Fruit fly (Drosophila melanogaster): ENCODE results near the gene CG31268.

CG31268 gene

dm6 chr3R:17052465-17053149 is 21.0 kb downstream of the CG31268 start:
- no peak for TF ChIP-seq CG17801 (GFP tag; optimal IDR thresholded peaks at IDR 0.05; ENCODE audit: partially characterized antibody)

DNA sequence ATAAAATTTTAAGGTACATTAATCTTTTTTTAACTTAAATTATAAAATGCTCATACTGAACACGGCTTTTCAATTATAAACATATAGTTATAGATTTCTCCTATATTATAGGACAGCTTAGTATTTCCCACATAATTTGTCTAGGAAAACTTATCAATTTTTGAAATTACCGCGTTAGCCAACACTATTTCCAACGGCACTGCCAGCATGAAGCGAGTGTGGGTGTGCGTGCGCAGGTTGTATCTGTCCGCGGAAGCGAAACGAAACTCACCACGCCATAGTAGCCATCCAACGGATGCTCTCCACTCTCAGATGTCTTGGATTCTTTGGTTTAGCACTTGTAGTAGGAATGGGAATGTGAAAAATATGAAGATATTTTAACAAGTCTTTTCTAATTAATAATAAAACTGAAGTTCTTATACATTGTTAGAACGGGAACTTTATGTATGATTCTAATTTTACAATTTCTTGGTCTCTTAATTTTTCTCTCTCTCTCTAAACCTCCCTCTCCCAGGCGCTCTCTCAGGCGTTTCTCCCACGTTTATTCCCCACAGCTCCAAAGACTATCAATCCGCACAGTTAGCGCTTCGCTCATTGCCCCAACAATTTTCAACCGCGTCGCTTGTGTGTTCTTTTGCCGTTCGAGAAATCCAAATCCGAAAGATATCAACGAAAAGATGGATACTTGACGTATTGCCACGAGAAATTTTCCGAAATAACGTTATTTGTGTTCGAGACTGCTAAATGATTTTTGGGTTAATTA is 22.0 kb downstream of the CG31268 start, which contains the start of gene Dad:
TSS of gene Dad (plus strand) at position 593 of the 763 bp plus-strand sequence.
- TF ChIP-seq CG17801 (GFP tag; optimal IDR thresholded peaks at IDR 0.05; ENCODE audit: partially characterized antibody): peak; percentile 23

DNA sequence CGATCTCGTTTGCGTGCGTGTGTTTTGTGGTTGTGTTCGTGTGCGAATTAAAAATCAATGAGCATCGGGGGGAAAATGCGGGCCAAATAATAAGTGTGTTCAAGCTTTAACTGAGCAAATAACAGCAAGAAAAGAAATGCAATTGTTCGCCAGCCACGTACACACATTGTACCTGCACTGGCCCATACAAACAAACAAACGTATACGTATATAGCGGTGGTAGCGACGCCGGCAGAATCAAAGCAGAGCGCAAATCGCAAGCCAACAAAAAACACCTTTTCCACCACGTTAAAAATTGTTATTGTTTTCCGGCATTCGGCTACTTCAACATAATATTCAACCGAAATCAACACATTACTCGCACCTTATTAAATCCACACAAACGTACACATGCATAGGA is 22.9 kb downstream of the CG31268 start:
- TF ChIP-seq CG17801 (GFP tag; optimal IDR thresholded peaks at IDR 0.05; ENCODE audit: partially characterized antibody): no peak

DNA sequence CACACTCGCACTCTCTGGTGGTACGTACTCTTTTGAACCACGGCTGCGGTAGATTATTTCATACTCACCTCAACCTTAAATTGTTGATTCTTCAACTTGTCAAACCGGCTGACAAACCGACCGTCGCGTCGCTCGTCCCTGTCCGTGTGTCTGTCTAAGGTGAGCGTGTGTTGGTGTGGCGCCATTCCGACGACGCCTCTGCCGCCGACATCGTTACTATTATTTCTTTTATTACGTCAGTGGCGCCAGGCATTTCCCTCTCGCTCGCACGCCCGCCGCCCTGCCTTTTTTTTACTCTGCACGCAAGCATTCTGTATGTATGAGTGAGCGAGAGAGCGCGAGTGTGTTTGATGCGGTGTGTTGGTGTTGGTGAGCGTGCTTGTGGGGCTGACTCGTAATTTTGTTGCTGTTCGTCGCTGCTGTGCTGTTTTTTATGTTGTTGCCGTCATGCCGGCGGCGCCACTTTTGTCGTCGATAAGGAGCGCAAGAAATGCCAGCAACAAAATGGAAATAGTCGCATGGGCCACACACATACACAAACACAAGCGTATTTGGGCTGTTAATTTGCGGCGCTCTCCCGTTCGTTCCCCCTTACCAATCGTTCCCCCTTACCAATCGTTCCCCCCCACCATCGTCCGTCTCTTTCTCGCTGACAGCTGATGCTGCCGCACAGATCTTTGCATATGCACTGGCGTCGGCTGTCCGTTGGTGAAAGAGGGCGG is 24.7 kb downstream of the CG31268 start:
- peak; percentile 32 for TF ChIP-seq CG17801 (GFP tag; optimal IDR thresholded peaks at IDR 0.05; ENCODE audit: partially characterized antibody)

DNA sequence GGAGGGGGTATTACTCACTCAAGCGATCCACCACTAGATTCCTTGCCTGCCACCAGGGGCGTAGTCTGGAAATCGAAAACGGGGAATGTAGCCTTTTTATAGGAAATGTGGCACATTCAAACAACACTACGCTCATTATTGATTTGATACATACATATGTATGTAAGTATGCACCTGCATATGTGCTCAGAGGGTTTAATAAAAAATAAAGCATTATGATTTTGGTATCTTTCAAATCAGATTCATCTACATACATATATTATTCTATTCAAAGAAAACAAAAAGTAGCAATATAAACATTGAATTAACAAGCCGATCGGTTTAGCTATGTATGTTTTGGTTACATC is 25.3 kb downstream of the CG31268 start:
- no peak for TF ChIP-seq CG17801 (GFP tag; optimal IDR thresholded peaks at IDR 0.05; ENCODE audit: partially characterized antibody)

DNA sequence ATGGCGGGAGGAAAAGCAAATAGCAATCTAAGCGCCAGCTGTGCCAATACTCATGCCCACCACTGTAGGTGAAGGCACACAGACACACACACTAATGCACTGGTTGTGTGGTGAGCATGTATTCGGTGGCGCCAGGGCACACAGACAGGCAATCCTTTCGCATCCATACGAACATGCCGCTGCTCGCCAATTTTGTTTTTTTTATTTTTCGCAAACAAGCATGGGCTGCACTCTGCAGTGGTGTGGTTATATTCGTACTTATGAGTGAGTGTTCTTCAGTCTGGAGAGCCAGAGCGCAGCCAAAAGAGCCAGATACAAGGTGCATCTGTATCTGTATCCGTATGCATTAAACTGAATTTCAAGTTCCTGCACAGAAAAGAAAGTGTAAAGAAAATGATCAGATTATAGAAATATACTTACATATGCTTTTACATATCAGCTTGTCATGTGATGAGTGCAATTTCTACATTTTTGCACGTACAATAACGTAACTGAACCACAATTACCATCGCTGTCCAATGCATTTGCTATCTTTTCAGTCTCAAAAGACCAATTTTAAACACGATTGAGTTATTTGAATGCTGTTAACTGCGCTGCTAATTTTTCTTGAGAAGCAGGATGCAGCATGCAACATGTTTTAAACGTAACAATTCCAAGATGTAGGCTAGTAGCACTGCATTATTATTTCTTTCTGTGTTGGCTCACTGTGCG is 27.7 kb downstream of the CG31268 start:
- TF ChIP-seq CG17801 (GFP tag; optimal IDR thresholded peaks at IDR 0.05; ENCODE audit: partially characterized antibody): no peak

DNA sequence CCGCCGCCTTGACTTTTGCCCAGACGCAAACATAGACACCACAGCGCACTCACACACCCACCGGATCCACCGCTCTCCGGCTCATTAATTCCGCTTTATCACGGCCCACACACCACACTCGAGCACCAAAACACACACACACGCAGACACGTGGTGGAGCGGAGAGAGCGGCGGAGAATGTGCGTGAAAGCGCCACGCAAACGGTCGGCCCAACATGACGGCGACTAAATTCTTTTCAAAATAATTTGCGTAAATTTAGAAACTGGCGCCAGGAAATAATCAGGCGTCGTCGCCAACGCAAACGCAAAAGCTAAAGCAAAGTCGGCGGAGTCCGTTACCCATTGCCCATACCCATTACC is 28.2 kb downstream of the CG31268 start:
- TF ChIP-seq CG17801 (GFP tag; optimal IDR thresholded peaks at IDR 0.05; ENCODE audit: partially characterized antibody): no peak

DNA sequence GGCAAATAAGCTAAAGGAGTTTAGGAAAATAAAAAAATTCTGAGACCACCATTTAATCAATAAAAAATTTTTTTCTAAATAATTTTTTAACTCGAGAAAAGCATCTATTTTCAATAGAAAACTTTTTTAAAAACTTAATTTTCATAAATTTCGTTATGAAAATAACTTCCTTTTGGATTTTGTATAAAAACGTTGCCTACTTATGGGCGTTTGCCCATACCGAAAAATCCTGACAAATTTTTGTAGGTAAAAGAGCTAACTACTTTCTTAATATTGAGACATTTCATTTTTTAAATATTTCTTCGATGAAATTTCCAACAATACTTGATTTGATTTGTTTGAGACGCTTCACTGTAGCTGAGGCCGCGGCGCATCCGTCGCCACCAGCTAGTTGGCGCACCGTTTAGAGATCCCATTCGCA is 28.7 kb downstream of the CG31268 start:
- TF ChIP-seq CG17801 (GFP tag; optimal IDR thresholded peaks at IDR 0.05; ENCODE audit: partially characterized antibody): no peak

- TF ChIP-seq CG17801 (GFP tag; optimal IDR thresholded peaks at IDR 0.05; ENCODE audit: partially characterized antibody): no peak
Measured at dm6 chr3R:17060809-17061394, 29.3 kb downstream of the CG31268 start.

- TF ChIP-seq CG17801 (GFP tag; optimal IDR thresholded peaks at IDR 0.05; ENCODE audit: partially characterized antibody): no peak
Measured at dm6 chr3R:17061736-17062371, 30.3 kb downstream of the CG31268 start.

- peak; percentile 0 for TF ChIP-seq CG17801 (GFP tag; optimal IDR thresholded peaks at IDR 0.05; ENCODE audit: partially characterized antibody)
Measured at dm6 chr3R:17062705-17063104, 31.1 kb downstream of the CG31268 start.

dm6 chr3R:17063763-17064162 is 32.2 kb downstream of the CG31268 start:
- TF ChIP-seq CG17801 (GFP tag; optimal IDR thresholded peaks at IDR 0.05; ENCODE audit: partially characterized antibody): no peak

DNA sequence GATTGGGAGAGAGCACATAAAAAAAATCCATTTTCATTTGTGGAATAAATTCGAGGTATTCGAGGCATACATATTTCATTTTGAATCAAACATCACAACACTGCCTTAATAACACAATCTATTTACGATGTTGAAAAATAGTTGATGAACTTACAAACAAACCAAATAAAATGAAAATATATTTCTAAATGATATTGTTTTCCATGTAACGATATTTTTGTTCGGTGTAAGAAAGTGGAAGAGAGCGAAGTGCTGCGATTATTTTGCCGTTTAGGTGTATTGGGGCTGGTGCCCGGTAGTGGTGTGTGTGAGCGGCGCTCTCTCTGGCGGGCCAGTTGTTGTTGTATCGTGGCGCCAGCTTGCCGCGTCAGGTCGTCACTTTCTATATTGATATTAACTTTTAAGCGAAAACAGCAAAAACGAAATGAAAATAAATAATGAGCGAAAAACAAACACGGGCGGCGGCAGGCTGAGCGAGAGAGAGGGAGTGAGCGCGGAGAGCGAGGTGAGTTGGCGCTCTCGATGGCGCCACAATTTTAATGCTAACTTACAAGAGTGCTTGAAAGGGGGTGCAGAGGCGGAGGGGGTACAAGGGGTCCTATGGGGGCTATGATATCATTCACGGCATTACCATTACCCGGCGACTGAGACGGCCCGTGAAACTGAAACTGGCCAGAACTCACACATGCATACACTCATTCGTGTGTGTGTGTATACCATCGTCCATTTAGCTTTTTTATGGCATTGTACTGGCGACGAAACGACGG is 33.6 kb downstream of the CG31268 start:
- peak; percentile 85 for TF ChIP-seq CG17801 (GFP tag; optimal IDR thresholded peaks at IDR 0.05; ENCODE audit: partially characterized antibody)

dm6 chr3R:17066077-17066476 is 34.5 kb downstream of the CG31268 start:
- no peak for TF ChIP-seq CG17801 (GFP tag; optimal IDR thresholded peaks at IDR 0.05; ENCODE audit: partially characterized antibody)
